Worm (Caenorhabditis elegans) whole organism, young adult: ENCODE measurements around the gene Y110A2AL.7.

Source experiments
- F22D6.2 ChIP-seq: sonication (generic microtip); optimal IDR thresholded peaks from 2 replicates; lab custom pipeline; 2016; ENCODE audit warnings: mild to moderate bottlenecking, missing genetic modification characterization, missing compliant biosample characterization
- F37B4.10 ChIP-seq: fragments of 200-800 bp; sonication (Bioruptor generic); IDR thresholded peaks from 2 replicates; pipeline ENCODE4 v1.3.6; 2022; ENCODE audit warnings: missing genetic modification characterization, missing compliant biosample characterization
- F57A8.1 ChIP-seq: fragments of 200-800 bp; sonication (Bioruptor generic); optimal IDR thresholded peaks from 2 replicates; lab custom pipeline; 2018; ENCODE audit warnings: mild to moderate bottlenecking, missing genetic modification characterization, moderate library complexity, missing compliant biosample characterization
- F57C9.4 ChIP-seq: sonication (generic microtip); optimal IDR thresholded peaks from 2 replicates; lab custom pipeline; 2017; ENCODE audit warnings: mild to moderate bottlenecking, missing genetic modification characterization, missing compliant biosample characterization
- Y53G8AR.9 ChIP-seq: fragments of 200-800 bp; sonication (Bioruptor generic); conservative IDR thresholded peaks from 2 replicates; pipeline ENCODE4 v1.3.6; 2022; ENCODE audit warnings: missing genetic modification reagents, missing genetic modification characterization, missing compliant biosample characterization
- Y95B8A.8 ChIP-seq: fragments of 200-800 bp; sonication (Bioruptor generic); IDR thresholded peaks from 2 replicates; pipeline ENCODE4 v1.3.6; 2022; ENCODE audit warnings: missing genetic modification reagents, missing genetic modification characterization, missing compliant biosample characterization
- akir-1 ChIP-seq: fragments of 200-800 bp; sonication (Bioruptor generic); optimal IDR thresholded peaks from 2 replicates; lab custom pipeline; 2018; ENCODE audit warnings: mild to moderate bottlenecking, missing genetic modification characterization, moderate library complexity, missing compliant biosample characterization
- aptf-2 ChIP-seq: fragments of 200-800 bp; sonication (Bioruptor generic); conservative IDR thresholded peaks from 2 replicates; pipeline ENCODE4 v1.3.6; 2022; ENCODE audit warnings: missing genetic modification reagents, missing genetic modification characterization, missing compliant biosample characterization
- atf-7 ChIP-seq: sonication (generic microtip); optimal IDR thresholded peaks from 2 replicates; lab custom pipeline; 2017; ENCODE audit warnings: mild to moderate bottlenecking, missing genetic modification characterization, missing compliant biosample characterization
- cebp-1 ChIP-seq, 2 experiments: fragments of 200-800 bp in 1 of 2; sonication (Bioruptor generic) in 1 of 2; sonication (generic microtip) in 1 of 2; IDR thresholded peaks in 1 of 2; optimal IDR thresholded peaks in 1 of 2; 2 replicates each; pipeline versions ENCODE4 v1.3.6 to Lab custom; 2017 to 2022; ENCODE audit warnings: missing compliant biosample characterization in 2 of 2, missing genetic modification characterization in 2 of 2, mild to moderate bottlenecking in 1 of 2, missing genetic modification reagents in 1 of 2, moderate library complexity in 1 of 2
- ceh-100 ChIP-seq: fragments of 200-800 bp; sonication (Bioruptor generic); IDR thresholded peaks from 2 replicates; pipeline ENCODE4 v1.3.6; 2022; ENCODE audit warnings: missing genetic modification reagents, missing genetic modification characterization, missing compliant biosample characterization
- ceh-40 ChIP-seq: fragments of 200-800 bp; sonication (Bioruptor generic); IDR thresholded peaks from 2 replicates; pipeline ENCODE4 v1.3.6; 2022; ENCODE audit warnings: missing genetic modification characterization, missing compliant biosample characterization
- ceh-79 ChIP-seq: sonication (generic microtip); optimal IDR thresholded peaks from 2 replicates; lab custom pipeline; 2017; ENCODE audit warnings: mild to moderate bottlenecking, missing genetic modification characterization, missing compliant biosample characterization
- dpl-1 ChIP-seq: fragments of 150-350 bp; optimal IDR thresholded peaks from 2 replicates; lab custom pipeline; 2014; ENCODE audit warnings: missing biosample characterization, missing genetic modification reagents, missing genetic modification characterization
- efl-1 ChIP-seq: fragments of 150-350 bp; optimal IDR thresholded peaks from 2 replicates; lab custom pipeline; 2014; ENCODE audit warnings: missing biosample characterization, missing genetic modification reagents, missing genetic modification characterization
- gei-17 ChIP-seq: fragments of 200-800 bp; sonication (Bioruptor generic); optimal IDR thresholded peaks from 2 replicates; lab custom pipeline; 2018; ENCODE audit warnings: mild to moderate bottlenecking, missing genetic modification characterization, missing compliant biosample characterization
- hmg-1.2 ChIP-seq: fragments of 200-800 bp; sonication (Bioruptor generic); IDR thresholded peaks from 2 replicates; pipeline ENCODE4 v1.3.6; 2022; ENCODE audit warnings: missing genetic modification reagents, missing genetic modification characterization, missing compliant biosample characterization
- let-526 ChIP-seq: fragments of 200-800 bp; sonication (Bioruptor generic); IDR thresholded peaks from 2 replicates; pipeline ENCODE4 v1.3.6; 2022; ENCODE audit warnings: missing genetic modification reagents, missing genetic modification characterization, missing compliant biosample characterization
- lin-40 ChIP-seq: sonication (generic microtip); optimal IDR thresholded peaks from 2 replicates; lab custom pipeline; 2016; ENCODE audit warnings: missing genetic modification characterization, mild to moderate bottlenecking, missing compliant biosample characterization, missing genotype, missing genetic modification reagents
- lsl-1 ChIP-seq: fragments of 200-800 bp; sonication (Bioruptor generic); optimal IDR thresholded peaks from 2 replicates; lab custom pipeline; 2018; ENCODE audit warnings: mild to moderate bottlenecking, missing genetic modification characterization, moderate library complexity, missing compliant biosample characterization
- madf-6 ChIP-seq: fragments of 200-800 bp; sonication (Bioruptor generic); IDR thresholded peaks from 2 replicates; pipeline ENCODE4 v1.3.6; 2022; ENCODE audit warnings: missing genetic modification reagents, missing genetic modification characterization, missing compliant biosample characterization
- madf-8 ChIP-seq: fragments of 200-800 bp; sonication (Bioruptor generic); conservative IDR thresholded peaks from 2 replicates; pipeline ENCODE4 v1.3.6; 2022; ENCODE audit warnings: missing genetic modification reagents, missing genetic modification characterization, missing compliant biosample characterization
- mcd-1 ChIP-seq: fragments of 200-800 bp; sonication (Bioruptor generic); IDR thresholded peaks from 2 replicates; pipeline ENCODE4 v1.3.6; 2022; ENCODE audit warnings: missing genetic modification reagents, missing genetic modification characterization, missing compliant biosample characterization
- nfya-1 ChIP-seq: sonication (generic microtip); optimal IDR thresholded peaks from 2 replicates; lab custom pipeline; 2017; ENCODE audit warnings: antibody characterized with exemption, missing compliant biosample characterization, missing genetic modification characterization, borderline replicate concordance; ENCODE audit not compliant: insufficient read depth
- nfya-2 ChIP-seq: fragments of 200-800 bp; sonication (Bioruptor generic); IDR thresholded peaks from 2 replicates; pipeline ENCODE4 v1.3.6; 2022; ENCODE audit warnings: missing genetic modification reagents, missing genetic modification characterization, missing compliant biosample characterization
- nhr-80 ChIP-seq: sonication (generic microtip); optimal IDR thresholded peaks from 2 replicates; lab custom pipeline; 2016; ENCODE audit warnings: missing genetic modification characterization, missing compliant biosample characterization
- pha-4 ChIP-seq: fragments of 150-350 bp; sonication (generic microtip); optimal IDR thresholded peaks from 2 replicates; lab custom pipeline; 2014; ENCODE audit warnings: missing biosample characterization, missing genetic modification reagents, missing genetic modification characterization
- rcor-1 ChIP-seq: fragments of 200-800 bp; sonication (Bioruptor generic); IDR thresholded peaks from 2 replicates; pipeline ENCODE4 v1.3.6; 2022; ENCODE audit warnings: missing genetic modification reagents, missing genetic modification characterization, missing compliant biosample characterization
- repo-1 ChIP-seq: sonication (generic microtip); optimal IDR thresholded peaks from 2 replicates; lab custom pipeline; 2017; ENCODE audit warnings: mild to moderate bottlenecking, missing genetic modification characterization, missing compliant biosample characterization
- sdz-38 ChIP-seq: sonication (generic microtip); optimal IDR thresholded peaks from 2 replicates; lab custom pipeline; 2016; ENCODE audit warnings: missing genotype, missing genetic modification characterization, missing compliant biosample characterization
- snpc-1.3 ChIP-seq: sonication (generic microtip); optimal IDR thresholded peaks from 2 replicates; lab custom pipeline; 2017; ENCODE audit warnings: missing genetic modification characterization, mild to moderate bottlenecking, missing compliant biosample characterization, antibody characterized with exemption, moderate library complexity, missing genotype, missing genetic modification reagents; ENCODE audit not compliant: insufficient read depth
- sptf-2 ChIP-seq: fragments of 200-800 bp; sonication (Bioruptor generic); optimal IDR thresholded peaks from 2 replicates; lab custom pipeline; 2018; ENCODE audit warnings: mild to moderate bottlenecking, missing genetic modification characterization, missing compliant biosample characterization
- tbp1 ChIP-seq: fragments of 200-800 bp; sonication (Bioruptor generic); optimal IDR thresholded peaks from 2 replicates; lab custom pipeline; 2018; ENCODE audit warnings: mild to moderate bottlenecking, missing genetic modification characterization, missing compliant biosample characterization
- tlf-1 ChIP-seq: fragments of 200-800 bp; sonication (Bioruptor generic); optimal IDR thresholded peaks from 2 replicates; lab custom pipeline; 2018; ENCODE audit warnings: mild to moderate bottlenecking, missing genetic modification characterization, missing compliant biosample characterization
- unc-62 ChIP-seq: fragments of 150-350 bp; optimal IDR thresholded peaks from 2 replicates; lab custom pipeline; 2014; ENCODE audit warnings: missing biosample characterization, missing genetic modification reagents, missing genetic modification characterization
- xnd-1 ChIP-seq: sonication (generic microtip); optimal IDR thresholded peaks from 2 replicates; lab custom pipeline; 2016; ENCODE audit warnings: missing genotype, missing genetic modification reagents, missing genetic modification characterization, missing compliant biosample characterization
- zfh-2 ChIP-seq: fragments of 200-800 bp; sonication (Bioruptor generic); conservative IDR thresholded peaks from 2 replicates; pipeline ENCODE4 v1.3.6; 2022; ENCODE audit warnings: missing genetic modification reagents, missing genetic modification characterization, missing compliant biosample characterization
- ztf-22 ChIP-seq: fragments of 200-800 bp; sonication (Bioruptor generic); optimal IDR thresholded peaks from 2 replicates; lab custom pipeline; 2018; ENCODE audit warnings: mild to moderate bottlenecking, missing genetic modification characterization, moderate library complexity, missing compliant biosample characterization
- ztf-6 ChIP-seq: fragments of 200-800 bp; sonication (Bioruptor generic); IDR thresholded peaks from 2 replicates; pipeline ENCODE4 v1.3.6; 2022; ENCODE audit warnings: missing genetic modification reagents, missing genetic modification characterization, missing compliant biosample characterization

Gene Y110A2AL.7

DNA sequence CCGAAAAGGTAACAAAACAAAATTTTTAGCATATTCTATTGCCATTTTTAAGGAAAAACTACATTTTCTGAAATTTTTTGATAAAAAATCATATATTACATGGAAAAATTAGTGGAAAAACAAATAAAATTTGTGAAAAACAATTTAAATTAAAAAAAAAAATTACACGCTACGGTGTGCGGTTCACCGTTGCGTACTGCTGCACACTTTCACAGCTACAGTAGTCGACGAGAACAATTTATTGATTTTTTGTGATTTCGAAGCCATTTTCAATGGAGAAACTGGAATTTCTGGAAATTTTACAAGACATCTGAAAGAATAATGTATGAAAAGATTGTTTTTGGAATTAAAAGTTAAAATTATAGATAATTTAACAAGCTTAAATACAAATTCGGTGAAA lies 28.0 kb downstream of the Y110A2AL.7 start:
- TF ChIP-seq lsl-1 (GFP tag; lab: Kevin White, UChicago), result peak; percentile 94
- TF ChIP-seq xnd-1 (tag; lab: Kevin White, UChicago), result peak; percentile 85
- TF ChIP-seq pha-4, result no peak
- TF ChIP-seq madf-8, result peak; percentile 48; the same call in 1 of the 2 replicates
- TF ChIP-seq mcd-1, result 0 out of 2 replicates have a peak, but pooled peaks have one; percentile 14
- TF ChIP-seq hmg-1.2, result no peak
- TF ChIP-seq efl-1 (GFP tag; lab: Kevin White, UChicago), result peak; percentile 12
- peak; percentile 86 for TF ChIP-seq madf-6 (GFP tag; lab: Robert Waterston, UW)
- TF ChIP-seq snpc-1.3 (tag; lab: Kevin White, UChicago), result peak; percentile 28

- no peak for TF ChIP-seq atf-7
- 0 out of 2 replicates have a peak, but pooled peaks have one; percentile 43 for TF ChIP-seq zfh-2 (GFP tag; lab: Robert Waterston, UW)
- peak; percentile 80 for TF ChIP-seq hmg-1.2
- TF ChIP-seq, all 124 proteins: peak for 2
Observed at ce11 chrII:2807674-2808206, 35.2 kb downstream of the Y110A2AL.7 start, which contains the start of gene K12H6.12. TSS of gene K12H6.12 (plus strand) at chrII:2808156.

ce11 chrII:2805566-2805965 lies 37.4 kb downstream of the Y110A2AL.7 start:
- TF ChIP-seq rcor-1 (no peak), F57C9.4 (tag; lab: Kevin White, UChicago) (no peak), F57A8.1 (GFP tag; lab: Kevin White, UChicago) (no peak), sdz-38 (tag; lab: Kevin White, UChicago) (no peak), ceh-100 (GFP tag; lab: Robert Waterston, UW) (no peak), aptf-2 (GFP tag; lab: Robert Waterston, UW) (no peak), ztf-22 (GFP tag; lab: Kevin White, UChicago) (no peak), akir-1 (GFP tag; lab: Kevin White, UChicago) (no peak), dpl-1 (no peak), tlf-1 (no peak), Y53G8AR.9 (GFP tag; lab: Robert Waterston, UW) (no peak), unc-62 (GFP tag; lab: Kevin White, UChicago) (no peak), nfya-2 (GFP tag; lab: Robert Waterston, UW) (no peak), zfh-2 (GFP tag; lab: Robert Waterston, UW) (no peak), hmg-1.2 (no peak), sptf-2 (GFP tag; lab: Kevin White, UChicago) (no peak), gei-17 (no peak), repo-1 (no peak), ceh-79 (tag; lab: Kevin White, UChicago) (no peak)
- TF ChIP-seq, all 124 proteins: peak for 0

ce11 chrII:2804949-2805348 lies 38.0 kb downstream of the Y110A2AL.7 start:
- no peak for TF ChIP-seq lin-40 (tag; lab: Kevin White, UChicago)
- no peak for TF ChIP-seq madf-8
- TF ChIP-seq mcd-1, result 0 out of 2 replicates have a peak, but pooled peaks have one; percentile 25
- TF ChIP-seq ceh-100 (GFP tag; lab: Robert Waterston, UW), result peak; percentile 10; the same call in 1 of the 2 replicates
- no peak for TF ChIP-seq Y95B8A.8
- no peak for TF ChIP-seq ztf-6 (GFP tag; lab: Robert Waterston, UW)
- no peak for TF ChIP-seq F22D6.2 (tag; lab: Kevin White, UChicago)
- TF ChIP-seq let-526, result 0 out of 2 replicates have a peak, but pooled peaks have one; percentile 30
- TF ChIP-seq nfya-1 (tag; lab: Kevin White, UChicago), result no peak
- TF ChIP-seq Y53G8AR.9 (GFP tag; lab: Robert Waterston, UW), result 0 out of 2 replicates have a peak, but pooled peaks have one; percentile 29
- TF ChIP-seq cebp-1 (GFP tag; IDR thresholded peaks at IDR 0.05; lab: Robert Waterston, UW), result no peak
- TF ChIP-seq cebp-1 (tag; optimal IDR thresholded peaks at IDR 0.05; lab: Kevin White, UChicago), result peak; percentile 46
- no peak for TF ChIP-seq F37B4.10 (GFP tag; lab: Robert Waterston, UW)
- no peak for TF ChIP-seq ceh-40 (GFP tag; lab: Robert Waterston, UW)
- no peak for TF ChIP-seq tbp1 (GFP tag; lab: Kevin White, UChicago)
- TF ChIP-seq hmg-1.2, result peak; percentile 81
- TF ChIP-seq nhr-80 (tag; lab: Kevin White, UChicago), result peak; percentile 65
- TF ChIP-seq, all 124 proteins: peak for 7
